Fruit fly (Drosophila melanogaster): ENCODE results near the gene CG32762.
A peak's percentile ranks its signal among the peaks of the same experiment; 100 is the strongest.

- no peak for TF ChIP-seq insv (GFP tag; optimal IDR thresholded peaks at IDR 0.05)
- TF ChIP-seq CG8290 (GFP tag; optimal IDR thresholded peaks at IDR 0.05) = no peak
- TF ChIP-seq CG8290 (tag; optimal IDR thresholded peaks at IDR 0.05) = peak in 1 of 2 experiments; percentile 23
- no peak for TF ChIP-seq Dref (GFP tag; IDR thresholded peaks at IDR 0.05)
- no peak for TF ChIP-seq tx (GFP tag; optimal IDR thresholded peaks at IDR 0.05)
- TF ChIP-seq CG17359 (tag; optimal IDR thresholded peaks at IDR 0.05) = peak; percentile 6
- TF ChIP-seq CG16815 (GFP tag; optimal IDR thresholded peaks at IDR 0.05) = no peak
Measured at dm6 chrX:5524240-5524881, 23.3 kb upstream of the CG32762 start.
